Worm (Caenorhabditis elegans) whole organism, late embryonic: ENCODE measurements around the gene F08F1.9.
"Not testable (repeated sequence)": the region's sequence is repeated elsewhere in the genome, so short reads cannot be mapped to it uniquely, and the experiment has no call there.

Source experiments
- K09A11.1 ChIP-seq: sonication (generic microtip); optimal IDR thresholded peaks from 2 replicates; lab custom pipeline; 2017; ENCODE audit warnings: antibody characterized with exemption, mild to moderate bottlenecking, missing genetic modification characterization, missing compliant biosample characterization; ENCODE audit not compliant: insufficient read depth
- ceh-48 ChIP-seq: sonication (generic microtip); optimal IDR thresholded peaks from 2 replicates; lab custom pipeline; 2016; ENCODE audit warnings: missing genetic modification characterization, inconsistent platforms, missing compliant biosample characterization
- madf-2 ChIP-seq: sonication (generic microtip); optimal IDR thresholded peaks from 2 replicates; lab custom pipeline; 2017; ENCODE audit warnings: missing genetic modification characterization, missing compliant biosample characterization
- tbx-2 ChIP-seq: sonication (generic microtip); optimal IDR thresholded peaks from 2 replicates; lab custom pipeline; 2016; ENCODE audit warnings: missing genetic modification characterization, missing compliant biosample characterization

DNA sequence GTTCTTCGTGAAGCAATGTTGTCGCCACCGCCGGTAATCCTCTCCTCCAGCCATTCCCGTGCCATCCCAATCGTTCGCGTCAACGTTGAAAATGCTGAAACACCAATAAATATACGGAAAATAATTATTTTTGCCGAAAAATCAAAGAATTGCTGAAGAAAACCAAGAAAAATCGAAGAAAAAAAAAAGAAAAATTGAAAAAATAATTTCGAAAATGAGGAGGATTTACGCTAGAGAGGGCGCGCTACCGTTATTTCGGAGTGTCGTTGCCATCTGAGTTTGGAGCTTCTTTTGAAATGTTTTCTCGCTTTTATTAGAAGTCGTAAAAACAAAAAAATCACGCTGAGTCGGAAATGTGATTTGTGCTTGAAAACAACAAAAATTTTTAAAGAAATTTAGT lies at the start of gene F08F1.9:
- not testable (repeated sequence) for TF ChIP-seq K09A11.1, madf-2, tbx-2, ceh-48 (tag; lab: Kevin White, UChicago)
